Fruit fly (Drosophila melanogaster) whole organism, embryonic: Measurements from ENCODE around the gene Dred.

Experiments
- Bdp1 ChIP-seq: fragments of 200-800 bp; sonication (Bioruptor generic); optimal IDR thresholded peaks from 3 replicates; lab custom pipeline; 2016; ENCODE audit warnings: missing biosample characterization, missing genetic modification characterization
- CG11695 ChIP-seq: fragments of 200-800 bp; sonication (Bioruptor generic); IDR thresholded peaks from 3 replicates; pipeline ENCODE4 v1.3.6; 2022; ENCODE audit warnings: missing biosample characterization, missing genetic modification characterization
- CG12391 ChIP-seq: fragments of 200-800 bp; sonication (Bioruptor generic); optimal IDR thresholded peaks from 3 replicates; lab custom pipeline; 2018; ENCODE audit warnings: missing biosample characterization, mild to moderate bottlenecking, missing genetic modification characterization, moderate library complexity
- CG14050 ChIP-seq: fragments of 200-800 bp; sonication (Bioruptor generic); IDR thresholded peaks from 3 replicates; pipeline ENCODE4 v1.3.6; 2022; ENCODE audit warnings: missing biosample characterization, missing genetic modification characterization
- CG14710 ChIP-seq: fragments of 200-800 bp; sonication (Bioruptor generic); optimal IDR thresholded peaks from 3 replicates; lab custom pipeline; 2019; ENCODE audit warnings: missing biosample characterization, mild to moderate bottlenecking, missing genetic modification characterization, moderate library complexity
- CG15479 ChIP-seq: fragments of 200-800 bp; sonication (Bioruptor generic); optimal IDR thresholded peaks from 3 replicates; lab custom pipeline; 2019; ENCODE audit warnings: missing biosample characterization, mild to moderate bottlenecking, missing genetic modification characterization, moderate library complexity
- CG15514 ChIP-seq: fragments of 200-800 bp; sonication (Bioruptor generic); optimal IDR thresholded peaks from 3 replicates; lab custom pipeline; 2017; ENCODE audit warnings: missing biosample characterization, missing genetic modification characterization, mild to moderate bottlenecking, moderate library complexity, missing genetic modification reagents
- CG16779 ChIP-seq: fragments of 200-800 bp; sonication (Bioruptor generic); IDR thresholded peaks from 2 replicates; pipeline ENCODE4 v1.3.6; 2022; ENCODE audit warnings: missing biosample characterization, missing genetic modification characterization
- CG16813 ChIP-seq: fragments of 200-800 bp; sonication (Bioruptor generic); IDR thresholded peaks from 3 replicates; pipeline ENCODE4 v1.3.6; 2022; ENCODE audit warnings: missing biosample characterization, missing genetic modification characterization; ENCODE audit not compliant: partially characterized antibody
- CG16815 ChIP-seq: fragments of 200-800 bp; sonication (Bioruptor generic); optimal IDR thresholded peaks from 3 replicates; lab custom pipeline; 2017; ENCODE audit warnings: missing biosample characterization, mild to moderate bottlenecking, missing genetic modification characterization
- CG17186 ChIP-seq: fragments of 200-800 bp; sonication (Bioruptor generic); optimal IDR thresholded peaks from 3 replicates; lab custom pipeline; 2017; ENCODE audit warnings: missing biosample characterization, missing genetic modification reagents, missing genetic modification characterization
- CG17568 ChIP-seq: fragments of 200-800 bp; sonication (Bioruptor generic); optimal IDR thresholded peaks from 2 replicates; lab custom pipeline; 2018; ENCODE audit warnings: missing biosample characterization, mild to moderate bottlenecking, missing genetic modification characterization, moderate library complexity
- CG3163 ChIP-seq: fragments of 200-800 bp; sonication (Bioruptor generic); optimal IDR thresholded peaks from 3 replicates; lab custom pipeline; 2016; ENCODE audit warnings: missing biosample characterization, missing genetic modification characterization
- CG32772 ChIP-seq: fragments of 200-800 bp; sonication (Bioruptor generic); IDR thresholded peaks from 2 replicates; pipeline ENCODE4 v1.3.6; 2022; ENCODE audit warnings: missing biosample characterization, missing genetic modification characterization
- CG5953 ChIP-seq: fragments of 200-800 bp; sonication (Bioruptor generic); IDR thresholded peaks from 2 replicates; pipeline ENCODE4 v1.3.6; 2022; ENCODE audit warnings: missing biosample characterization, missing genetic modification characterization
- CG6254 ChIP-seq: fragments of 200-800 bp; sonication (Bioruptor generic); optimal IDR thresholded peaks from 3 replicates; lab custom pipeline; 2017; ENCODE audit warnings: mild to moderate bottlenecking, missing biosample characterization, missing genetic modification reagents, missing genetic modification characterization
- CG6272 ChIP-seq: fragments of 200-800 bp; sonication (Bioruptor generic); IDR thresholded peaks from 2 replicates; pipeline ENCODE4 v1.3.6; 2022; ENCODE audit warnings: missing biosample characterization, missing genetic modification characterization
- CG6654 ChIP-seq: fragments of 200-800 bp; sonication (Bioruptor generic); optimal IDR thresholded peaks from 2 replicates; lab custom pipeline; 2017; ENCODE audit warnings: missing biosample characterization, mild to moderate bottlenecking, missing genetic modification characterization
- CG6791 ChIP-seq: fragments of 200-800 bp; sonication (Bioruptor generic); IDR thresholded peaks from 3 replicates; pipeline ENCODE4 v1.3.6; 2022; ENCODE audit warnings: missing biosample characterization, missing genetic modification characterization; ENCODE audit not compliant: partially characterized antibody
- CG7928 ChIP-seq: fragments of 200-800 bp; sonication (Bioruptor generic); optimal IDR thresholded peaks from 2 replicates; lab custom pipeline; 2017; ENCODE audit warnings: missing biosample characterization, mild to moderate bottlenecking, missing genetic modification characterization
- CG8281 ChIP-seq: fragments of 200-800 bp; sonication (Bioruptor generic); optimal IDR thresholded peaks from 2 replicates; lab custom pipeline; 2018; ENCODE audit warnings: missing biosample characterization, mild to moderate bottlenecking, missing genetic modification characterization, moderate library complexity
- CG9727 ChIP-seq: fragments of 200-800 bp; sonication (Bioruptor generic); optimal IDR thresholded peaks from 3 replicates; lab custom pipeline; 2017; ENCODE audit warnings: missing biosample characterization, mild to moderate bottlenecking, missing genetic modification characterization
- CrebB ChIP-seq: fragments of 200-800 bp; sonication (Bioruptor generic); optimal IDR thresholded peaks from 3 replicates; lab custom pipeline; 2018; ENCODE audit warnings: missing biosample characterization, mild to moderate bottlenecking, missing genetic modification characterization
- Hey ChIP-seq: fragments of 200-800 bp; sonication (Bioruptor generic); optimal IDR thresholded peaks from 3 replicates; lab custom pipeline; 2018; ENCODE audit warnings: missing biosample characterization, mild to moderate bottlenecking, missing genetic modification characterization
- HmgZ ChIP-seq: fragments of 200-800 bp; sonication (Bioruptor generic); optimal IDR thresholded peaks from 2 replicates; lab custom pipeline; 2018; ENCODE audit warnings: missing biosample characterization, mild to moderate bottlenecking, missing genetic modification characterization
- Hmx ChIP-seq: fragments of 200-800 bp; sonication (Bioruptor generic); optimal IDR thresholded peaks from 2 replicates; lab custom pipeline; 2016; ENCODE audit warnings: missing biosample characterization, missing genetic modification characterization
- MBD-R2 ChIP-seq: fragments of 200-800 bp; sonication (Bioruptor generic); IDR thresholded peaks from 2 replicates; pipeline ENCODE4 v1.3.6; 2022; ENCODE audit warnings: missing biosample characterization, missing genetic modification characterization
- Med ChIP-seq: fragments of 200-800 bp; sonication (Bioruptor generic); peaks from one replicate; lab custom pipeline; 2016; ENCODE audit warnings: missing biosample characterization, missing genetic modification characterization, mild to moderate bottlenecking, inconsistent platforms, moderate library complexity
- Optix ChIP-seq: fragments of 200-800 bp; sonication (Bioruptor generic); IDR thresholded peaks from 3 replicates; pipeline ENCODE4 v1.3.6; 2022; ENCODE audit warnings: missing biosample characterization, missing genetic modification characterization
- Ptx1 ChIP-seq: fragments of 200-800 bp; sonication (Bioruptor generic); IDR thresholded peaks from 2 replicates; pipeline ENCODE4 v1.3.6; 2022; ENCODE audit warnings: missing biosample characterization, missing genetic modification characterization
- TFAM ChIP-seq: fragments of 200-800 bp; sonication (Bioruptor generic); optimal IDR thresholded peaks from 2 replicates; lab custom pipeline; 2017; ENCODE audit warnings: missing biosample characterization, missing genetic modification characterization, inconsistent platforms
- Taf1 ChIP-seq: fragments of 200-800 bp; sonication (Bioruptor generic); IDR thresholded peaks from 2 replicates; pipeline ENCODE4 v1.3.6; 2022; ENCODE audit warnings: missing biosample characterization, missing genetic modification characterization
- Xbp1 ChIP-seq: fragments of 200-800 bp; sonication (Bioruptor generic); optimal IDR thresholded peaks from 3 replicates; lab custom pipeline; 2016; ENCODE audit warnings: missing biosample characterization, mild to moderate bottlenecking, missing genetic modification characterization
- ac ChIP-seq: fragments of 200-800 bp; sonication (Bioruptor generic); optimal IDR thresholded peaks from 3 replicates; lab custom pipeline; 2017; ENCODE audit warnings: missing biosample characterization, mild to moderate bottlenecking, missing genetic modification characterization
- amos ChIP-seq: fragments of 200-800 bp; sonication (Bioruptor generic); IDR thresholded peaks from 2 replicates; pipeline ENCODE4 v1.3.6; 2022; ENCODE audit warnings: missing biosample characterization, missing genetic modification characterization; ENCODE audit not compliant: partially characterized antibody
- crol ChIP-seq: fragments of 200-800 bp; sonication (Bioruptor generic); IDR thresholded peaks from 2 replicates; pipeline ENCODE4 v1.3.6; 2022; ENCODE audit warnings: missing biosample characterization, missing genetic modification characterization
- da ChIP-seq: fragments of 200-800 bp; sonication (Bioruptor generic); optimal IDR thresholded peaks from 2 replicates; lab custom pipeline; 2016; ENCODE audit warnings: missing biosample characterization, missing genetic modification characterization
- fd64A ChIP-seq: fragments of 200-800 bp; sonication (Bioruptor generic); optimal IDR thresholded peaks from 3 replicates; lab custom pipeline; 2018; ENCODE audit warnings: missing biosample characterization, mild to moderate bottlenecking, missing genetic modification characterization
- gfzf ChIP-seq: fragments of 200-800 bp; sonication (Bioruptor generic); optimal IDR thresholded peaks from 2 replicates; lab custom pipeline; 2016; ENCODE audit warnings: missing biosample characterization, mild to moderate bottlenecking, missing genetic modification characterization, moderate library complexity
- grau ChIP-seq: fragments of 200-800 bp; optimal IDR thresholded peaks from 3 replicates; lab custom pipeline; 2019; ENCODE audit warnings: missing biosample characterization, mild to moderate bottlenecking, missing genetic modification characterization, moderate library complexity
- jing ChIP-seq: fragments of 200-800 bp; sonication (Bioruptor generic); optimal IDR thresholded peaks from 2 replicates; lab custom pipeline; 2018; ENCODE audit warnings: missing biosample characterization, mild to moderate bottlenecking, missing genetic modification characterization
- lbe ChIP-seq: fragments of 200-800 bp; sonication (Bioruptor generic); optimal IDR thresholded peaks from 2 replicates; lab custom pipeline; 2016; ENCODE audit warnings: missing biosample characterization, mild to moderate bottlenecking, missing genetic modification characterization
- p53 ChIP-seq: fragments of 200-800 bp; sonication (Bioruptor generic); optimal IDR thresholded peaks from 2 replicates; lab custom pipeline; 2016; ENCODE audit warnings: missing biosample characterization, missing genetic modification characterization
- peb ChIP-seq: fragments of 200-800 bp; sonication (Bioruptor generic); IDR thresholded peaks from 2 replicates; pipeline ENCODE4 v1.3.6; 2022; ENCODE audit warnings: missing biosample characterization, missing genetic modification characterization
- pfk ChIP-seq: fragments of 200-800 bp; sonication (Bioruptor generic); optimal IDR thresholded peaks from 2 replicates; lab custom pipeline; 2018; ENCODE audit warnings: missing biosample characterization, mild to moderate bottlenecking, missing genetic modification characterization, moderate library complexity
- sim ChIP-seq: fragments of 200-800 bp; sonication (Bioruptor generic); IDR thresholded peaks from 2 replicates; pipeline ENCODE4 v1.3.6; 2022; ENCODE audit warnings: missing biosample characterization, missing genetic modification characterization
- tin ChIP-seq: fragments of 200-800 bp; sonication (Bioruptor generic); optimal IDR thresholded peaks from 3 replicates; lab custom pipeline; 2016; ENCODE audit warnings: missing biosample characterization, missing genetic modification characterization
- tup ChIP-seq: fragments of 200-800 bp; sonication (Bioruptor generic); optimal IDR thresholded peaks from 2 replicates; lab custom pipeline; 2016; ENCODE audit warnings: missing biosample characterization, mild to moderate bottlenecking, missing genetic modification characterization, moderate library complexity
- tx ChIP-seq: fragments of 200-800 bp; sonication (Bioruptor generic); optimal IDR thresholded peaks from 2 replicates; lab custom pipeline; 2016; ENCODE audit warnings: missing biosample characterization, missing genetic modification characterization
- vfl ChIP-seq: fragments of 200-800 bp; sonication (Bioruptor generic); optimal IDR thresholded peaks from 2 replicates; lab custom pipeline; 2016; ENCODE audit warnings: missing biosample characterization, missing genetic modification characterization

Gene Dred

DNA sequence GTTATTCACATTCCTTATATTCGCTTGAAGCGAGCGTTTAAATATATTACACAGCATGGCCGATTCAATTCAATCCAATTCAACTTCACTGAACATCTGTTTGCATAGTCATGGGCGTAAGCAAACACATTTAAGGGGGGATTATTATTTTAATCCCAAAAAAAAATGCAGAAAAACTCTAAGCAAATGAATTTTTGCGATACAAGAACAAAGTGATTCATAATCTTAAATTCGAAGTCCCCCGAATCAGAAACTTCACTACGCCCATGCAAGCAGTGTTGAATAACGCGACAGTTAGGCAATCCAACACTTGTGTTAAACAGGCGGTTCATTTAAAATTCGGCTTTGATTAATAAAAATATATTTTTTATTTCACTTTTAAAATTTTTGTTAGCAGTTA, 46.4 kb upstream of the Dred start, which contains the start of gene CG14100 (continued):
- TF ChIP-seq CG7928 (GFP tag; lab: Kevin White, UChicago) (peak; percentile 96), CG16815 (peak; percentile 100), Bdp1 (GFP tag; lab: Kevin White, UChicago) (peak; percentile 98), Optix (GFP tag; lab: Robert Waterston, UW) (peak; percentile 100), Med (GFP tag; lab: Kevin White, UChicago) (peak; percentile 100), pfk (peak; percentile 91), CG8281 (tag; lab: Kevin White, UChicago) (peak; percentile 98), CG32772 (GFP tag; lab: Robert Waterston, UW) (peak; percentile 100), CG17186 (GFP tag; lab: Kevin White, UChicago) (peak; percentile 98), fd64A (GFP tag; lab: Kevin White, UChicago) (peak; percentile 100), CG9727 (GFP tag; lab: Kevin White, UChicago) (peak; percentile 100), da (peak; percentile 100), CG6791 (peak; percentile 38; the same call in 1 of the 3 replicates), p53 (GFP tag; lab: Kevin White, UChicago) (peak; percentile 100), Xbp1 (peak; percentile 100), amos (peak; percentile 46; the same call in 1 of the 2 replicates), CG14050 (GFP tag; lab: Robert Waterston, UW) (peak; percentile 100), CG6272 (GFP tag; lab: Robert Waterston, UW) (peak; percentile 100), CG11695 (GFP tag; lab: Robert Waterston, UW) (peak; percentile 100), MBD-R2 (GFP tag; lab: Robert Waterston, UW) (peak; percentile 100), peb (GFP tag; lab: Robert Waterston, UW) (peak; percentile 100), CG6254 (peak; percentile 99), CG17568 (GFP tag; lab: Kevin White, UChicago) (peak; percentile 100), CG6654 (GFP tag; lab: Kevin White, UChicago) (peak; percentile 97), lbe (GFP tag; lab: Kevin White, UChicago) (peak; percentile 99), grau (peak; percentile 100), Hey (tag; lab: Kevin White, UChicago) (peak; percentile 100), HmgZ (peak; percentile 100), TFAM (GFP tag; lab: Kevin White, UChicago) (peak; percentile 98), CG15479 (GFP tag; lab: Kevin White, UChicago) (peak; percentile 94), CG14710 (peak; percentile 99), CG15514 (GFP tag; lab: Kevin White, UChicago) (peak; percentile 97), crol (GFP tag; lab: Robert Waterston, UW) (peak; percentile 96), CG5953 (GFP tag; lab: Robert Waterston, UW) (peak; percentile 100), sim (GFP tag; lab: Robert Waterston, UW) (peak; percentile 100), ac (GFP tag; lab: Kevin White, UChicago) (peak; percentile 100), tx (GFP tag; lab: Kevin White, UChicago) (peak; percentile 100), tin (GFP tag; lab: Kevin White, UChicago) (peak; percentile 100), tup (GFP tag; lab: Kevin White, UChicago) (peak; percentile 100), CG16779 (GFP tag; lab: Robert Waterston, UW) (peak; percentile 100), Taf1 (GFP tag; lab: Robert Waterston, UW) (peak; percentile 100), vfl (GFP tag; lab: Kevin White, UChicago) (peak; percentile 100), jing (peak; percentile 100), CG3163 (peak; percentile 99), Ptx1 (peak; percentile 100), gfzf (GFP tag; lab: Kevin White, UChicago) (peak; percentile 58), CG16813 (GFP tag; lab: Robert Waterston, UW) (no peak), Hmx (GFP tag; lab: Kevin White, UChicago) (peak; percentile 99), CG12391 (tag; lab: Kevin White, UChicago) (peak; percentile 100), CrebB (tag; lab: Kevin White, UChicago) (peak; percentile 100)
